Worm (Caenorhabditis elegans) whole organism, young adult: ENCODE measurements around the gene hpo-6.

ENCODE experiments used
- B0035.1 ChIP-seq: sonication (generic microtip); optimal IDR thresholded peaks from 2 replicates; lab custom pipeline; 2016; ENCODE audit warnings: missing genetic modification characterization, mild to moderate bottlenecking, missing compliant biosample characterization, missing genotype, missing genetic modification reagents
- B0336.3 ChIP-seq: fragments of 200-800 bp; sonication (Bioruptor generic); IDR thresholded peaks from 2 replicates; pipeline ENCODE4 v1.3.6; 2022; ENCODE audit warnings: missing genetic modification characterization, missing compliant biosample characterization
- C17E4.6 ChIP-seq: fragments of 200-800 bp; sonication (Bioruptor generic); IDR thresholded peaks from 2 replicates; pipeline ENCODE4 v1.3.6; 2022; ENCODE audit warnings: missing genetic modification reagents, missing genetic modification characterization, missing compliant biosample characterization
- F33H1.4 ChIP-seq: fragments of 200-800 bp; sonication (Bioruptor generic); IDR thresholded peaks from 2 replicates; pipeline ENCODE4 v1.3.6; 2022; ENCODE audit warnings: missing genetic modification reagents, missing genetic modification characterization, missing compliant biosample characterization
- F57A8.1 ChIP-seq: fragments of 200-800 bp; sonication (Bioruptor generic); optimal IDR thresholded peaks from 2 replicates; lab custom pipeline; 2018; ENCODE audit warnings: mild to moderate bottlenecking, missing genetic modification characterization, moderate library complexity, missing compliant biosample characterization
- F57C9.4 ChIP-seq: sonication (generic microtip); optimal IDR thresholded peaks from 2 replicates; lab custom pipeline; 2017; ENCODE audit warnings: mild to moderate bottlenecking, missing genetic modification characterization, missing compliant biosample characterization
- T26A5.8 ChIP-seq: sonication (generic microtip); optimal IDR thresholded peaks from 2 replicates; lab custom pipeline; 2016; ENCODE audit warnings: missing genetic modification characterization, missing compliant biosample characterization
- Y53G8AR.9 ChIP-seq: fragments of 200-800 bp; sonication (Bioruptor generic); conservative IDR thresholded peaks from 2 replicates; pipeline ENCODE4 v1.3.6; 2022; ENCODE audit warnings: missing genetic modification reagents, missing genetic modification characterization, missing compliant biosample characterization
- akir-1 ChIP-seq: fragments of 200-800 bp; sonication (Bioruptor generic); optimal IDR thresholded peaks from 2 replicates; lab custom pipeline; 2018; ENCODE audit warnings: mild to moderate bottlenecking, missing genetic modification characterization, moderate library complexity, missing compliant biosample characterization
- aptf-2 ChIP-seq: fragments of 200-800 bp; sonication (Bioruptor generic); conservative IDR thresholded peaks from 2 replicates; pipeline ENCODE4 v1.3.6; 2022; ENCODE audit warnings: missing genetic modification reagents, missing genetic modification characterization, missing compliant biosample characterization
- athp-1 ChIP-seq: sonication (generic microtip); optimal IDR thresholded peaks from 2 replicates; lab custom pipeline; 2017; ENCODE audit warnings: mild to moderate bottlenecking, missing genetic modification characterization, missing compliant biosample characterization
- ceh-40 ChIP-seq: fragments of 200-800 bp; sonication (Bioruptor generic); IDR thresholded peaks from 2 replicates; pipeline ENCODE4 v1.3.6; 2022; ENCODE audit warnings: missing genetic modification characterization, missing compliant biosample characterization
- ceh-79 ChIP-seq: sonication (generic microtip); optimal IDR thresholded peaks from 2 replicates; lab custom pipeline; 2017; ENCODE audit warnings: mild to moderate bottlenecking, missing genetic modification characterization, missing compliant biosample characterization
- ceh-91 ChIP-seq: fragments of 200-800 bp; sonication (Bioruptor generic); IDR thresholded peaks from 2 replicates; pipeline ENCODE4 v1.3.6; 2022; ENCODE audit warnings: missing genetic modification reagents, missing genetic modification characterization, missing compliant biosample characterization
- dpl-1 ChIP-seq: fragments of 150-350 bp; optimal IDR thresholded peaks from 2 replicates; lab custom pipeline; 2014; ENCODE audit warnings: missing biosample characterization, missing genetic modification reagents, missing genetic modification characterization
- efl-1 ChIP-seq: fragments of 150-350 bp; optimal IDR thresholded peaks from 2 replicates; lab custom pipeline; 2014; ENCODE audit warnings: missing biosample characterization, missing genetic modification reagents, missing genetic modification characterization
- egrh-3 ChIP-seq: fragments of 200-800 bp; sonication (Bioruptor generic); IDR thresholded peaks from 2 replicates; pipeline ENCODE4 v1.3.6; 2022; ENCODE audit warnings: missing genetic modification reagents, missing genetic modification characterization, missing compliant biosample characterization
- ets-4 ChIP-seq: fragments of 200-800 bp; sonication (Bioruptor generic); optimal IDR thresholded peaks from 2 replicates; lab custom pipeline; 2018; ENCODE audit warnings: mild to moderate bottlenecking, missing genetic modification characterization, missing compliant biosample characterization
- gei-17 ChIP-seq: fragments of 200-800 bp; sonication (Bioruptor generic); optimal IDR thresholded peaks from 2 replicates; lab custom pipeline; 2018; ENCODE audit warnings: mild to moderate bottlenecking, missing genetic modification characterization, missing compliant biosample characterization
- hlh-12 ChIP-seq: sonication (generic microtip); optimal IDR thresholded peaks from 2 replicates; lab custom pipeline; 2016; ENCODE audit warnings: missing genetic modification characterization, missing compliant biosample characterization
- hlh-26 ChIP-seq: fragments of 200-800 bp; sonication (Bioruptor generic); conservative IDR thresholded peaks from 2 replicates; pipeline ENCODE4 v1.3.6; 2022; ENCODE audit warnings: missing genetic modification reagents, missing genetic modification characterization, missing compliant biosample characterization
- hmg-1.2 ChIP-seq: fragments of 200-800 bp; sonication (Bioruptor generic); IDR thresholded peaks from 2 replicates; pipeline ENCODE4 v1.3.6; 2022; ENCODE audit warnings: missing genetic modification reagents, missing genetic modification characterization, missing compliant biosample characterization
- hmg-20 ChIP-seq: fragments of 200-800 bp; sonication (Bioruptor generic); IDR thresholded peaks from 2 replicates; pipeline ENCODE4 v1.3.6; 2022; ENCODE audit warnings: missing genetic modification reagents, missing genetic modification characterization, missing compliant biosample characterization
- hrde-1 ChIP-seq: sonication (generic microtip); optimal IDR thresholded peaks from 2 replicates; lab custom pipeline; 2016; ENCODE audit warnings: missing genetic modification characterization, mild to moderate bottlenecking, missing compliant biosample characterization, moderate library complexity, missing genotype, missing genetic modification reagents, borderline replicate concordance
- hsf-1 ChIP-seq: fragments of 200-800 bp; sonication (Bioruptor generic); IDR thresholded peaks from 2 replicates; pipeline ENCODE4 v1.3.6; 2022; ENCODE audit warnings: missing genetic modification reagents, missing genetic modification characterization, missing compliant biosample characterization
- lag-1 ChIP-seq: fragments of 200-800 bp; sonication (Bioruptor generic); IDR thresholded peaks from 2 replicates; pipeline ENCODE4 v1.3.6; 2022; ENCODE audit warnings: missing genetic modification reagents, missing genetic modification characterization, missing compliant biosample characterization
- let-526 ChIP-seq: fragments of 200-800 bp; sonication (Bioruptor generic); IDR thresholded peaks from 2 replicates; pipeline ENCODE4 v1.3.6; 2022; ENCODE audit warnings: missing genetic modification reagents, missing genetic modification characterization, missing compliant biosample characterization
- lin-40 ChIP-seq: sonication (generic microtip); optimal IDR thresholded peaks from 2 replicates; lab custom pipeline; 2016; ENCODE audit warnings: missing genetic modification characterization, mild to moderate bottlenecking, missing compliant biosample characterization, missing genotype, missing genetic modification reagents
- lir-1 ChIP-seq: fragments of 200-800 bp; sonication (Bioruptor generic); conservative IDR thresholded peaks from 2 replicates; pipeline ENCODE4 v1.3.6; 2022; ENCODE audit warnings: missing genetic modification reagents, missing genetic modification characterization, missing compliant biosample characterization
- lsy-27 ChIP-seq: sonication (generic microtip); optimal IDR thresholded peaks from 2 replicates; lab custom pipeline; 2017; ENCODE audit warnings: missing genetic modification characterization, mild to moderate bottlenecking, missing compliant biosample characterization, antibody characterized with exemption, missing genotype, borderline replicate concordance; ENCODE audit not compliant: insufficient read depth
- madf-10 ChIP-seq: sonication (generic microtip); optimal IDR thresholded peaks from 2 replicates; lab custom pipeline; 2016; ENCODE audit warnings: mild to moderate bottlenecking, missing genetic modification characterization, missing compliant biosample characterization
- mcd-1 ChIP-seq: fragments of 200-800 bp; sonication (Bioruptor generic); IDR thresholded peaks from 2 replicates; pipeline ENCODE4 v1.3.6; 2022; ENCODE audit warnings: missing genetic modification reagents, missing genetic modification characterization, missing compliant biosample characterization
- mel-28 ChIP-seq: sonication (generic microtip); optimal IDR thresholded peaks from 2 replicates; lab custom pipeline; 2016; ENCODE audit warnings: borderline replicate concordance, mild to moderate bottlenecking, missing genetic modification characterization, missing compliant biosample characterization
- mes-4 ChIP-seq: sonication (generic microtip); optimal IDR thresholded peaks from 2 replicates; lab custom pipeline; 2016; ENCODE audit warnings: missing genotype, missing genetic modification characterization, missing compliant biosample characterization
- mxl-1 ChIP-seq: sonication (generic microtip); optimal IDR thresholded peaks from 2 replicates; lab custom pipeline; 2016; ENCODE audit warnings: missing genetic modification characterization, missing compliant biosample characterization
- nhr-80 ChIP-seq: sonication (generic microtip); optimal IDR thresholded peaks from 2 replicates; lab custom pipeline; 2016; ENCODE audit warnings: missing genetic modification characterization, missing compliant biosample characterization
- nhr-90 ChIP-seq: sonication (generic microtip); optimal IDR thresholded peaks from 2 replicates; lab custom pipeline; 2016; ENCODE audit warnings: missing genotype, mild to moderate bottlenecking, missing genetic modification characterization, missing compliant biosample characterization
- rcor-1 ChIP-seq: fragments of 200-800 bp; sonication (Bioruptor generic); IDR thresholded peaks from 2 replicates; pipeline ENCODE4 v1.3.6; 2022; ENCODE audit warnings: missing genetic modification reagents, missing genetic modification characterization, missing compliant biosample characterization
- sdz-38 ChIP-seq: sonication (generic microtip); optimal IDR thresholded peaks from 2 replicates; lab custom pipeline; 2016; ENCODE audit warnings: missing genotype, missing genetic modification characterization, missing compliant biosample characterization
- sea-2 ChIP-seq: fragments of 200-800 bp; sonication (Bioruptor generic); IDR thresholded peaks from 2 replicates; pipeline ENCODE4 v1.3.6; 2022; ENCODE audit warnings: missing genetic modification characterization, missing compliant biosample characterization
- snpc-4 ChIP-seq, 5 experiments: fragments of 150-350 bp in 1 of 5; sonication (generic microtip) in 4 of 5; optimal IDR thresholded peaks; 2 replicates each; lab custom pipeline; 2014 to 2018; ENCODE audit warnings: missing genetic modification characterization in 5 of 5, missing biosample characterization in 3 of 5, antibody characterized with exemption in 2 of 5, mild to moderate bottlenecking in 2 of 5, missing compliant biosample characterization in 2 of 5, missing genotype in 2 of 5, moderate library complexity in 2 of 5, missing genetic modification reagents in 1 of 5
- sptf-2 ChIP-seq: fragments of 200-800 bp; sonication (Bioruptor generic); optimal IDR thresholded peaks from 2 replicates; lab custom pipeline; 2018; ENCODE audit warnings: mild to moderate bottlenecking, missing genetic modification characterization, missing compliant biosample characterization
- tbp1 ChIP-seq: fragments of 200-800 bp; sonication (Bioruptor generic); optimal IDR thresholded peaks from 2 replicates; lab custom pipeline; 2018; ENCODE audit warnings: mild to moderate bottlenecking, missing genetic modification characterization, missing compliant biosample characterization
- tbx-9 ChIP-seq: sonication (generic microtip); optimal IDR thresholded peaks from 2 replicates; lab custom pipeline; 2016; ENCODE audit warnings: borderline replicate concordance, missing genetic modification characterization, inconsistent platforms, missing compliant biosample characterization
- zfh-2 ChIP-seq: fragments of 200-800 bp; sonication (Bioruptor generic); conservative IDR thresholded peaks from 2 replicates; pipeline ENCODE4 v1.3.6; 2022; ENCODE audit warnings: missing genetic modification reagents, missing genetic modification characterization, missing compliant biosample characterization
- ztf-18 ChIP-seq: sonication (generic microtip); optimal IDR thresholded peaks from 2 replicates; lab custom pipeline; 2016; ENCODE audit warnings: missing genotype, mild to moderate bottlenecking, missing genetic modification characterization, missing compliant biosample characterization
- ztf-22 ChIP-seq: fragments of 200-800 bp; sonication (Bioruptor generic); optimal IDR thresholded peaks from 2 replicates; lab custom pipeline; 2018; ENCODE audit warnings: mild to moderate bottlenecking, missing genetic modification characterization, moderate library complexity, missing compliant biosample characterization
- ztf-25 ChIP-seq: fragments of 200-800 bp; sonication (Bioruptor generic); IDR thresholded peaks from 2 replicates; pipeline ENCODE4 v1.3.6; 2022; ENCODE audit warnings: missing genetic modification reagents, missing genetic modification characterization, missing compliant biosample characterization
- ztf-3 ChIP-seq: fragments of 200-800 bp; sonication (Bioruptor generic); optimal IDR thresholded peaks from 2 replicates; lab custom pipeline; 2018; ENCODE audit warnings: mild to moderate bottlenecking, missing genetic modification characterization, missing compliant biosample characterization

The hpo-6 gene

DNA sequence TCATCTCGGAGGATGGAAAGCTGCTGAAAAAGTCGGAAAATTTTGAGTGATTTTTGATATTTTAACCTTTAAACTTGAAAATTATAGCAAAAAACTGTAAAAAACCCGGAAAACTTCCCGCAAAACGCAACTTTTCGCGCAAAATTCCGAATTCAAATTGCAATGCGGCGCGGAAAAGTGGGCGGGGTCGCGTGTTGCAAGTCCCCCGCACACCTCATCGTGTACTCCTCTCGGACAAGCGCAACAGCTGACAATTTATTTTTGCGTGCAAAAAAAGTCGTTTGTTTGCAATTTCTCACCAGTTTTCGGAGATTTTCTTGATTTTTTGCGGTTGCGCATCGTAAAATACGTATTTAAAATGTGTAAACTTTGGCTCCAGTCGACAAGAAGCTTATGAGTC is 33.8 kb downstream of the hpo-6 start, which contains the start of gene npp-8 (continued):
- TF ChIP-seq dpl-1 (GFP tag; lab: Kevin White, UChicago): peak; percentile 85
- TF ChIP-seq gei-17 (GFP tag; lab: Kevin White, UChicago): peak; percentile 34
- TF ChIP-seq nhr-90 (tag; lab: Kevin White, UChicago): peak; percentile 24
- TF ChIP-seq lir-1 (GFP tag; lab: Robert Waterston, UW): no peak; the same call in 1 of the 2 replicates
- TF ChIP-seq sea-2 (GFP tag; lab: Robert Waterston, UW): no peak
- TF ChIP-seq hlh-12 (tag; lab: Kevin White, UChicago): no peak
- no peak for TF ChIP-seq F57C9.4 (tag; lab: Kevin White, UChicago)
- no peak for TF ChIP-seq mes-4
- TF ChIP-seq hmg-1.2: peak; percentile 70
- TF ChIP-seq efl-1 (GFP tag; lab: Kevin White, UChicago): peak; percentile 93
- TF ChIP-seq Y53G8AR.9 (GFP tag; lab: Robert Waterston, UW): peak; percentile 93
- peak; percentile 50 for TF ChIP-seq nhr-80 (tag; lab: Kevin White, UChicago)
- TF ChIP-seq F33H1.4 (GFP tag; lab: Robert Waterston, UW): peak; percentile 81
- no peak for TF ChIP-seq T26A5.8 (tag; lab: Kevin White, UChicago)
- no peak for TF ChIP-seq B0035.1 (tag; lab: Kevin White, UChicago)
- 0 out of 2 replicates have a peak, but pooled peaks have one; percentile 45 for TF ChIP-seq hmg-20
- TF ChIP-seq mcd-1 (GFP tag; lab: Robert Waterston, UW): peak; percentile 90
- peak; percentile 25 for TF ChIP-seq mel-28 (tag; lab: Kevin White, UChicago)
- peak; percentile 89 for TF ChIP-seq lin-40 (tag; lab: Kevin White, UChicago)
- TF ChIP-seq lag-1 (GFP tag; lab: Robert Waterston, UW): no peak
- peak; percentile 78 for TF ChIP-seq C17E4.6
- 0 out of 2 replicates have a peak, but pooled peaks have one; percentile 39 for TF ChIP-seq ceh-40 (GFP tag; lab: Robert Waterston, UW)
- no peak for TF ChIP-seq ztf-22 (GFP tag; lab: Kevin White, UChicago)
- TF ChIP-seq ztf-18 (tag; lab: Kevin White, UChicago): peak; percentile 54
- TF ChIP-seq ceh-91 (GFP tag; lab: Robert Waterston, UW): peak; percentile 84
- TF ChIP-seq ceh-79: no peak
- no peak for TF ChIP-seq let-526 (GFP tag; lab: Robert Waterston, UW)
- peak; percentile 65 for TF ChIP-seq egrh-3 (GFP tag; lab: Robert Waterston, UW)
- peak; percentile 83 for TF ChIP-seq zfh-2
- TF ChIP-seq tbx-9 (tag; lab: Kevin White, UChicago): no peak
- TF ChIP-seq sdz-38 (tag; lab: Kevin White, UChicago): no peak
- TF ChIP-seq rcor-1 (GFP tag; lab: Robert Waterston, UW): peak; percentile 80
- no peak for TF ChIP-seq hlh-26 (GFP tag; lab: Robert Waterston, UW)
- TF ChIP-seq akir-1 (GFP tag; lab: Kevin White, UChicago): no peak
- TF ChIP-seq ets-4: peak; percentile 20
- TF ChIP-seq athp-1 (tag; lab: Kevin White, UChicago): peak; percentile 92
- no peak for TF ChIP-seq ztf-25 (GFP tag; lab: Robert Waterston, UW)
- no peak for TF ChIP-seq ztf-3 (GFP tag; lab: Kevin White, UChicago)
- no peak for TF ChIP-seq lsy-27 (tag; lab: Kevin White, UChicago)
- TF ChIP-seq hrde-1: peak; percentile 57
- peak; percentile 70 for TF ChIP-seq tbp1 (GFP tag; lab: Kevin White, UChicago)
- TF ChIP-seq sptf-2 (GFP tag; lab: Kevin White, UChicago): peak; percentile 18
- TF ChIP-seq B0336.3 (GFP tag; lab: Robert Waterston, UW): peak; percentile 95
- TF ChIP-seq madf-10 (tag; lab: Kevin White, UChicago): peak; percentile 62
- TF ChIP-seq F57A8.1 (GFP tag; lab: Kevin White, UChicago): no peak
- TF ChIP-seq hsf-1: peak; percentile 58
- peak; percentile 46 for TF ChIP-seq snpc-4 (GFP tag; optimal IDR thresholded peaks at IDR 0.05; lab: Kevin White, UChicago)
- TF ChIP-seq snpc-4 (tag; optimal IDR thresholded peaks at IDR 0.05; lab: Kevin White, UChicago): peak; percentile 50 to 66 (median 59)
- TF ChIP-seq aptf-2 (GFP tag; lab: Robert Waterston, UW): peak; percentile 75; the same call in 1 of the 2 replicates
- no peak for TF ChIP-seq mxl-1
